Worm (Caenorhabditis elegans): ENCODE results near the gene F31D5.6.

DNA sequence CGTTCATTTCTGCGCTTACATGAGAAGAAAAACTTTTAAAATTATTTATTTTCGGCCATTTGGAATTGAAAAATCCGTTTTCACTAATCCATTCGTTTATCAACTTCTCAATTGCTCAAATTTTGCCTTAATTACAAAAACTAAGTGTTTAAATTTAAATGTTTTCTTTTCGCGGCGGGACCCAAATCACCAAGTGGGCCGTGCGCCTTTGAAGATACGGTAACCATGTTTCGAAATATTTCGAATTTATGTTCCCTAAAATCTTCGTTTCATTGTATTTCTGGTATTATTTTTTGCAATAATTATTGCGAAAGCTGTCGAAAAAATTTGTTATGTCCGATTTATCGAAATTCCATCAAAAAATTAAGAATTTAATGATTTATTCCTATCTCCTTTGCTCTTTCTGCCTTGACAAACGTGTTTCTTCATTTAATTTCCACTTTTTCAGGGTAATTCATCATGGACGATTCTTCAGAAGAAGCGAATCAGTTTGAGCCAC is 17.1 kb downstream of the F31D5.6 start, which contains the start of gene C16A11.4:
- TF ChIP-seq blmp-1 (tag; optimal IDR thresholded peaks at IDR 0.05): no peak
- TF ChIP-seq nhr-76 (tag; optimal IDR thresholded peaks at IDR 0.05): no peak
- no peak for TF ChIP-seq ham-2 (GFP tag; optimal IDR thresholded peaks at IDR 0.05)
- no peak for TF ChIP-seq unc-39 (tag; optimal IDR thresholded peaks at IDR 0.05)
- TF ChIP-seq sem-2 (GFP tag; optimal IDR thresholded peaks at IDR 0.05): no peak
- TF ChIP-seq snpc-4 (tag; optimal IDR thresholded peaks at IDR 0.05): no peak
- TF ChIP-seq mls-2 (tag; optimal IDR thresholded peaks at IDR 0.05): no peak
- no peak for TF ChIP-seq pha-4 (tag; optimal IDR thresholded peaks at IDR 0.05)
- TF ChIP-seq hlh-1 (tag; optimal IDR thresholded peaks at IDR 0.05): no peak
- no peak for TF ChIP-seq mab-5 (tag; optimal IDR thresholded peaks at IDR 0.05)
- no peak for TF ChIP-seq lin-13 (tag; optimal IDR thresholded peaks at IDR 0.05)
- no peak for TF ChIP-seq unc-62 (GFP tag; optimal IDR thresholded peaks at IDR 0.05)
- no peak for TF ChIP-seq elt-1 (tag; optimal IDR thresholded peaks at IDR 0.05; ENCODE audit: borderline replicate concordance, insufficient read depth)
- TF ChIP-seq lin-32 (GFP tag; optimal IDR thresholded peaks at IDR 0.05): no peak

Data from whole organism, mixed stage, embryonic.